Fruit fly (Drosophila melanogaster): ENCODE results near the gene Acp26Ab.

The Acp26Ab gene

DNA sequence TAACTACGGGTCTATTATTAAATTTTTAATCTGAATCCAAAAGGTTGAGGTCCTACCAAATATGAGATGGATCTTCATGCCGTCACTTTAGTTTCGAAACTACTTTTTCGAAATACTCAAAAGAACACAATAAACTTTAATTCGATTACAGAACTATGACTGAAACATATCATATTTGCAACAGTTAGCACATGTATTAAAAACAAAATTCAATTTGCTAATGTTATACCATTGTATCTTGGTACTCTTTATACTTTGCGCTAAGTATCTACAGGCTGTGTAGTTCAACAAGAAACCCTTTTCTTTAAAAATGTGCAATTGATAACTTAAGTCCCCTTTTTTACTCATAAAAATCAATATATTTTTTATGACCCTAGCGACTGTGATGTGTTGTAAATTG is 8.0 kb downstream of the Acp26Ab start, which contains the start of the genes Sfp26Ac and CG43185:
Sfp26Ac (minus strand) TSS at position 101 of the 400 bp plus-strand sequence.
CG43185 (plus strand) TSS at position 215 of the 400 bp plus-strand sequence.
- TF ChIP-seq CTCF (optimal IDR thresholded peaks at IDR 0.05) (no peak), CG8478 (optimal IDR thresholded peaks at IDR 0.05) (no peak)

DNA sequence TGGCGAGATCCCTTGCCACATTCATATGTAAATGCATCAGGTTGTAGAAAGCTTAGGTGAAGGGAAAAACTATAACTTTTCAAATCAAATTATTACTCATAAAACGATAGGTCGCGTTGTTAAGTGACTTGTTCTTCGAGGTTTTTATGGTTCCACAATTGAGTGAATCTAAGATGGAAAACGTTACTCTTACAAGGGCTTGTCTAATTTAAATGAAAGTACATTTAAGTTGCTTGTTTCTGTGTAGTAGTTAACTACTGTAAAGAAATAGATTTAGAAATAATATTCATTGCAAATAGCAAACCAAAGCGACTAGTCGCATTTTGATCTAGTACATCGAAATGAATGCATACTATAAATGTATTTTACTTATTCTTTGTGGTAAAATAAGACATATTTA is 9.2 kb downstream of the Acp26Ab start, which contains the start of gene CG44574:
CG44574 (plus strand) TSS at position 301 of the 400 bp plus-strand sequence.
- TF ChIP-seq CG8478 (optimal IDR thresholded peaks at IDR 0.05) (no peak), CTCF (optimal IDR thresholded peaks at IDR 0.05) (no peak)

DNA sequence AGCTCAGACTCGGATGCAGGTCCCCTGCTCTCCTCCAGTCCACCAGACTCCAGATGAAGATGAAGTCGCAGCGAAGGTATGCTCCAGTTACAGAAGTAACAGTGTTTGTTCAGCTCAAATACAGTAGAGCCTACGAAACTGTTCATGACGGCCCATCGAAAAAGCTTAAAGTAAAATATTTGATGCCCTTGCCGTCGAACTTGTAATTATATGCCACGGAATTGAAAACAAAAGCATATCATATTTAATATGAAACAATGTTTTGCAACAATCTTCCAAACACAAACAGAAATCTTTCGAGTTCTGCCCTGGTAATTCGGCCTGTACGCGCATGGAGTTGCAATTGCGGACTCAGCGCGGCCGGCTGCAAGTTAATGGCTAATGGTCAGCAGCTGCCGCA is 11.5 kb downstream of the Acp26Ab start:
- TF ChIP-seq CG8478 (optimal IDR thresholded peaks at IDR 0.05) (no peak), CTCF (optimal IDR thresholded peaks at IDR 0.05) (no peak)

DNA sequence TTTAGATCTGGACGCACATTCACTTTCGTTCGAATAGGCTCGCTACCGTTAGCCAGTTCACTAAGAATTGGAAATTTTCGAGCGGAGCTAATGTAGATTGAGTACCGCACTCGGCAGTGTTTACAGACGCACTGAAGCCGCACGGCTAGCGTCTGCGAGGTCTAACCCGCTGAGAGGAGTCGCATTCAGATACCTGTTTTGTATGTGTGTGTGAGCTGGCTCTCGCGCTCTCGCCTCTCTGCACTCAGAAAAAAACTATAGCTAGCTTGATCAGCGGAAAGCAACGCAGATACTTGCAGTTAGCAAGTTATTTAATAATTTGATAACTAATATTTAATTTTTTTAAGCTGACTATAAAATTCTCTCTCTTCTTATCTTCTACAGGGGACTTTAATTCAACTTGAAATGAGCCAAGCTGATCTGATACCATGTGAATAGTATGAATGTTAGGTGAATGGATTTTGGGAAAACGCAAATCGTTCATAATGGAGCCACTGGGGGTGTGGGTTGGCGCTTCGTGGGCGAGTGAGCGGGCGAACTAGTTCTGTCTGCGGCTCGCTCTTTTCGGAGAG is 13.2 kb downstream of the Acp26Ab start, which contains the start of gene rau:
rau (minus strand) TSS at position 136 of the 572 bp plus-strand sequence.
- TF ChIP-seq CG8478 (optimal IDR thresholded peaks at IDR 0.05) = no peak
- TF ChIP-seq CTCF (optimal IDR thresholded peaks at IDR 0.05) = no peak

dm6 chr2L:5876474-5877067 is 16.1 kb downstream of the Acp26Ab start:
- TF ChIP-seq CTCF (optimal IDR thresholded peaks at IDR 0.05) (no peak), CG8478 (optimal IDR thresholded peaks at IDR 0.05) (no peak)

- TF ChIP-seq CTCF (optimal IDR thresholded peaks at IDR 0.05) (no peak), CG8478 (optimal IDR thresholded peaks at IDR 0.05) (no peak)
Measured at dm6 chr2L:5870838-5871702, 21.6 kb downstream of the Acp26Ab start.

DNA sequence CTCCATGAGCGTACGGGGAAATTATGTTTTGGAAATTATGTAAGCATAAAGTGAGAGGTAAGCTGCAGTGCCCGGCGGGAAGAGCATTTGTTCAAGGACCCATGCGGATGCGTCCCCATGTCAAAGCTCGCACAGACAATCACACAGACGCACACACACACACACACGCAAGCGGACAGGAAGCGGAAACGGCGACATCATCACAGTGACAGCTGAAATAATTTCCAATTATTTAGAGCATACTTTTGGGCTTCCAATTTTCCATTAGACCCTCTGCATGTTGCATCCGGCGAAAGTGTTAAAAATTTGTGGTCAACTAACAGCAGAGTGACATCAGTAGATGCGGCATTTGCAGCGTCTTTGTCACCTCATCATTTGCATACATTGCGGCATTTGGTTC is 25.9 kb downstream of the Acp26Ab start:
- TF ChIP-seq CTCF (optimal IDR thresholded peaks at IDR 0.05) = no peak
- no peak for TF ChIP-seq CG8478 (optimal IDR thresholded peaks at IDR 0.05)

DNA sequence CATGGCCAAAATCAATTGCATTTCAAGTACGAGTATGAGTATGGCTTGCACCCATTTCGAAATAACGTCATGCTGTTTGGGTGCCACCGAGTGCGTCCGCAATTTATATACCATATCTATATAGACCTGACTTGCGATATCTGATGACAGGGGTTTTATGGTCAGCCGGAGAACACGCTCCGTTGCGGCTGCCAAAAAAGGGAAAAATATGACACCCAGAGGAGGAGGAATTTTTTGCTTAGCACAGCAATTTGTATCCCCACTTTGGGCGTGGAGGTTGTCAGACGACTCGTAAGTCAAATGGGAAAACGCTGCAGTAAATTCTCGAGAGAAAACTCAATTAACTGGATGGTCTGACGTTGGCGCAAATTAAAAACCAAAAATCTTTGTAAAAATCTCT is 35.9 kb downstream of the Acp26Ab start:
- no peak for TF ChIP-seq CTCF (optimal IDR thresholded peaks at IDR 0.05)

All from S2 (cell line).